In genomic region chrV:20711733-20712132, ce11 we compare ENCODE assay signal across 8 worm cellular contexts.
TF ChIP-seq lines count a peak whose summit lies in the region.

No protein-coding gene starts in this region.

TF ChIP-seq in whole organism, L1 larva, 84 proteins besides CTCF, POLR2A, EP300 and RAD21 (continues in another document):
- TF ChIP-seq zip-4 (GFP tag; optimal IDR thresholded peaks at IDR 0.05; lab: Kevin White, UChicago) = peak; percentile 59
- no peak for TF ChIP-seq nhr-90 (tag; optimal IDR thresholded peaks at IDR 0.05; lab: Kevin White, UChicago; ENCODE audit: poor library complexity)
- TF ChIP-seq tlp-1 (tag; optimal IDR thresholded peaks at IDR 0.05; lab: Kevin White, UChicago) = no peak
- no peak for TF ChIP-seq fos-1 (tag; optimal IDR thresholded peaks at IDR 0.05; lab: Kevin White, UChicago)
- TF ChIP-seq dsc-1 (tag; optimal IDR thresholded peaks at IDR 0.05; lab: Kevin White, UChicago) = peak; percentile 89
- TF ChIP-seq vab-15 (tag; optimal IDR thresholded peaks at IDR 0.05; lab: Kevin White, UChicago) = no peak
- TF ChIP-seq nhr-77 (tag; optimal IDR thresholded peaks at IDR 0.05; lab: Kevin White, UChicago) = no peak
- TF ChIP-seq snpc-4 (tag; optimal IDR thresholded peaks at IDR 0.05; lab: Kevin White, UChicago) = no peak
- peak; percentile 16 to 64 for TF ChIP-seq lsy-2 (tag; optimal IDR thresholded peaks at IDR 0.05; lab: Kevin White, UChicago)
- TF ChIP-seq pag-3 (tag; optimal IDR thresholded peaks at IDR 0.05; lab: Kevin White, UChicago; ENCODE audit: borderline replicate concordance, insufficient read depth) = no peak
- peak in 2 of 3 experiments; percentile 2 to 4 for TF ChIP-seq dpl-1 (GFP tag; optimal IDR thresholded peaks at IDR 0.05; lab: Kevin White, UChicago)

TF ChIP-seq in whole organism, L2 larva, 48 proteins besides CTCF, POLR2A, EP300 and RAD21 (continues in another document):
- TF ChIP-seq lsy-2 (tag; optimal IDR thresholded peaks at IDR 0.05; lab: Kevin White, UChicago) (peak in 1 of 2 experiments; percentile 41), egl-27 (tag; optimal IDR thresholded peaks at IDR 0.05; lab: Kevin White, UChicago) (no peak), nhr-6 (tag; optimal IDR thresholded peaks at IDR 0.05; lab: Kevin White, UChicago) (peak; percentile 36), unc-55 (GFP tag; optimal IDR thresholded peaks at IDR 0.05; lab: Kevin White, UChicago) (peak; percentile 80), peb-1 (tag; optimal IDR thresholded peaks at IDR 0.05; lab: Kevin White, UChicago) (no peak), elt-3 (tag; optimal IDR thresholded peaks at IDR 0.05; lab: Kevin White, UChicago) (no peak), nhr-129 (tag; optimal IDR thresholded peaks at IDR 0.05; lab: Kevin White, UChicago) (peak; percentile 86), C34F6.9 (tag; optimal IDR thresholded peaks at IDR 0.05; lab: Kevin White, UChicago) (peak; percentile 59), sem-4 (tag; optimal IDR thresholded peaks at IDR 0.05; lab: Kevin White, UChicago) (peak; percentile 22), F13H6.1 (tag; optimal IDR thresholded peaks at IDR 0.05; lab: Kevin White, UChicago) (peak; percentile 6), mab-5 (tag; optimal IDR thresholded peaks at IDR 0.05; lab: Kevin White, UChicago) (peak; percentile 50)

TF ChIP-seq in whole organism, L3 larva, 47 proteins besides CTCF, POLR2A, EP300 and RAD21 (continues in another document):
- TF ChIP-seq ZK546.5 (tag; optimal IDR thresholded peaks at IDR 0.05; lab: Kevin White, UChicago) (no peak), ztf-11 (tag; optimal IDR thresholded peaks at IDR 0.05; lab: Kevin White, UChicago) (no peak), ceh-16 (tag; optimal IDR thresholded peaks at IDR 0.05; lab: Kevin White, UChicago) (no peak), zag-1 (tag; optimal IDR thresholded peaks at IDR 0.05; lab: Kevin White, UChicago) (no peak), mdl-1 (tag; optimal IDR thresholded peaks at IDR 0.05; lab: Kevin White, UChicago) (no peak), R02D3.7 (tag; optimal IDR thresholded peaks at IDR 0.05; lab: Kevin White, UChicago) (no peak), lsy-12 (tag; optimal IDR thresholded peaks at IDR 0.05; lab: Kevin White, UChicago) (no peak), lin-39 (tag; optimal IDR thresholded peaks at IDR 0.05; lab: Kevin White, UChicago) (peak; percentile 72), skn-1 (tag; optimal IDR thresholded peaks at IDR 0.05; lab: Kevin White, UChicago) (no peak), fkh-2 (tag; optimal IDR thresholded peaks at IDR 0.05; lab: Kevin White, UChicago) (no peak), ztf-4 (tag; optimal IDR thresholded peaks at IDR 0.05; lab: Kevin White, UChicago) (no peak), ceh-9 (tag; optimal IDR thresholded peaks at IDR 0.05; lab: Kevin White, UChicago) (no peak)

TF ChIP-seq in whole organism, L4 larva, 104 proteins besides CTCF, POLR2A, EP300 and RAD21 (continues in another document):
- TF ChIP-seq hmg-1.1 (GFP tag; IDR thresholded peaks at IDR 0.05; lab: Robert Waterston, UW) (no peak), dpl-1 (GFP tag; optimal IDR thresholded peaks at IDR 0.05; lab: Kevin White, UChicago) (peak; percentile 10), daf-16 (GFP tag; optimal IDR thresholded peaks at IDR 0.05; lab: Kevin White, UChicago) (no peak), daf-16 (tag; optimal IDR thresholded peaks at IDR 0.05; lab: Kevin White, UChicago) (peak; percentile 20), lsy-2 (tag; optimal IDR thresholded peaks at IDR 0.05; lab: Kevin White, UChicago) (peak in 1 of 2 experiments; percentile 49), zip-11 (GFP tag; IDR thresholded peaks at IDR 0.05; lab: Robert Waterston, UW) (no peak), ceh-20 (GFP tag; IDR thresholded peaks at IDR 0.05; lab: Robert Waterston, UW) (peak; percentile 41; the same call in 1 of the 2 replicates), mes-2 (tag; optimal IDR thresholded peaks at IDR 0.05; lab: Kevin White, UChicago; ENCODE audit: poor library complexity, severe bottlenecking) (peak; percentile 38), nhr-28 (tag; optimal IDR thresholded peaks at IDR 0.05; lab: Kevin White, UChicago) (peak; percentile 40), hlh-11 (tag; optimal IDR thresholded peaks at IDR 0.05; lab: Kevin White, UChicago) (peak; percentile 32), skn-1 (tag; optimal IDR thresholded peaks at IDR 0.05; lab: Kevin White, UChicago) (no peak)

TF ChIP-seq in whole organism, late embryonic, 69 proteins besides CTCF, POLR2A, EP300 and RAD21 (continues in another document):
- TF ChIP-seq che-1 (tag; optimal IDR thresholded peaks at IDR 0.05; lab: Kevin White, UChicago) = no peak
- peak; percentile 60 for TF ChIP-seq nfya-1 (tag; optimal IDR thresholded peaks at IDR 0.05; lab: Kevin White, UChicago)
- TF ChIP-seq pha-2 (tag; optimal IDR thresholded peaks at IDR 0.05; lab: Kevin White, UChicago) = peak; percentile 25
- peak; percentile 30 for TF ChIP-seq ceh-34 (tag; optimal IDR thresholded peaks at IDR 0.05; lab: Kevin White, UChicago)
- peak; percentile 85 for TF ChIP-seq unc-55 (GFP tag; optimal IDR thresholded peaks at IDR 0.05; lab: Kevin White, UChicago)
- peak; percentile 45 for TF ChIP-seq pat-9 (tag; optimal IDR thresholded peaks at IDR 0.05; lab: Kevin White, UChicago)
- peak; percentile 92 for TF ChIP-seq hlh-8 (tag; optimal IDR thresholded peaks at IDR 0.05; lab: Kevin White, UChicago)
- TF ChIP-seq ceh-19 (GFP tag; optimal IDR thresholded peaks at IDR 0.05; lab: Kevin White, UChicago) = no peak
- peak; percentile 80 for TF ChIP-seq ceh-31 (tag; optimal IDR thresholded peaks at IDR 0.05; lab: Kevin White, UChicago)
- peak; percentile 28 for TF ChIP-seq tbx-2 (tag; optimal IDR thresholded peaks at IDR 0.05; lab: Kevin White, UChicago)
- peak; percentile 78 for TF ChIP-seq unc-42 (tag; optimal IDR thresholded peaks at IDR 0.05; lab: Kevin White, UChicago)
- TF ChIP-seq nhr-232 (tag; optimal IDR thresholded peaks at IDR 0.05; lab: Kevin White, UChicago) = no peak
- TF ChIP-seq ceh-18 (tag; optimal IDR thresholded peaks at IDR 0.05; lab: Kevin White, UChicago) = peak; percentile 92

TF ChIP-seq in whole organism, midembryonic, 9 proteins besides CTCF, POLR2A, EP300 and RAD21:
- peak; percentile 43 for TF ChIP-seq cog-1 (tag; optimal IDR thresholded peaks at IDR 0.05; lab: Kevin White, UChicago)
- no peak for TF ChIP-seq med-1 (GFP tag; optimal IDR thresholded peaks at IDR 0.05; lab: Kevin White, UChicago; ENCODE audit: insufficient read depth)
- 0 out of 2 replicates have a peak, but pooled peaks have one; percentile 28 for TF ChIP-seq flt-1 (GFP tag; IDR thresholded peaks at IDR 0.05; lab: Robert Waterston, UW)

TF ChIP-seq in whole organism, mixed stage, embryonic, 35 proteins besides CTCF, POLR2A, EP300 and RAD21:
- TF ChIP-seq mep-1 (tag; optimal IDR thresholded peaks at IDR 0.05; lab: Kevin White, UChicago) (peak; percentile 31), lin-32 (GFP tag; optimal IDR thresholded peaks at IDR 0.05; lab: Kevin White, UChicago) (peak; percentile 67), ces-1 (GFP tag; optimal IDR thresholded peaks at IDR 0.05; lab: Kevin White, UChicago) (peak; percentile 93), pha-4 (tag; optimal IDR thresholded peaks at IDR 0.05; lab: Kevin White, UChicago) (no peak), drap-1 (GFP tag; optimal IDR thresholded peaks at IDR 0.05; lab: Kevin White, UChicago) (peak; percentile 37), unc-62 (GFP tag; optimal IDR thresholded peaks at IDR 0.05; lab: Kevin White, UChicago) (peak; percentile 76), lsy-2 (tag; optimal IDR thresholded peaks at IDR 0.05; lab: Kevin White, UChicago) (no peak), cnd-1 (tag; optimal IDR thresholded peaks at IDR 0.05; lab: Kevin White, UChicago) (peak; percentile 96), mls-2 (tag; optimal IDR thresholded peaks at IDR 0.05; lab: Kevin White, UChicago) (peak; percentile 43), elt-1 (tag; optimal IDR thresholded peaks at IDR 0.05; lab: Kevin White, UChicago; ENCODE audit: borderline replicate concordance, insufficient read depth) (no peak), unc-120 (tag; optimal IDR thresholded peaks at IDR 0.05; lab: Kevin White, UChicago; ENCODE audit: poor library complexity, severe bottlenecking) (peak; percentile 53), ztf-11 (tag; optimal IDR thresholded peaks at IDR 0.05; lab: Kevin White, UChicago) (no peak), sem-2 (GFP tag; optimal IDR thresholded peaks at IDR 0.05; lab: Kevin White, UChicago) (no peak), hlh-1 (tag; optimal IDR thresholded peaks at IDR 0.05; lab: Kevin White, UChicago) (peak; percentile 94), nhr-237 (tag; optimal IDR thresholded peaks at IDR 0.05; lab: Kevin White, UChicago) (peak; percentile 0)
TF ChIP-seq in whole organism, mixed stage, embryonic: peak in this region for 10.

TF ChIP-seq in whole organism, young adult, 124 proteins besides CTCF, POLR2A, EP300 and RAD21:
- TF ChIP-seq hsf-1 (GFP tag; IDR thresholded peaks at IDR 0.05; lab: Robert Waterston, UW) (no peak), hmg-1.2 (GFP tag; IDR thresholded peaks at IDR 0.05; lab: Robert Waterston, UW) (peak; percentile 19; the same call in 1 of the 2 replicates), cebp-1 (GFP tag; IDR thresholded peaks at IDR 0.05; lab: Robert Waterston, UW) (peak; percentile 81), cebp-1 (tag; optimal IDR thresholded peaks at IDR 0.05; lab: Kevin White, UChicago) (peak; percentile 93), hrde-1 (tag; optimal IDR thresholded peaks at IDR 0.05; lab: Kevin White, UChicago; ENCODE audit: borderline replicate concordance) (no peak), lir-1 (GFP tag; conservative IDR thresholded peaks at IDR 0.05; lab: Robert Waterston, UW) (0 out of 2 replicates have a peak, but pooled peaks have one; percentile 15), lin-35 (GFP tag; optimal IDR thresholded peaks at IDR 0.05; lab: Kevin White, UChicago) (no peak), tlf-1 (GFP tag; optimal IDR thresholded peaks at IDR 0.05; lab: Kevin White, UChicago) (no peak), aptf-3 (GFP tag; IDR thresholded peaks at IDR 0.05; lab: Robert Waterston, UW) (no peak), C06A6.2 (GFP tag; conservative IDR thresholded peaks at IDR 0.05; lab: Robert Waterston, UW) (0 out of 2 replicates have a peak, but pooled peaks have one; percentile 27), egl-18 (GFP tag; IDR thresholded peaks at IDR 0.05; lab: Robert Waterston, UW) (no peak), F57C9.4 (tag; optimal IDR thresholded peaks at IDR 0.05; lab: Kevin White, UChicago) (no peak)
